Worm (Caenorhabditis elegans): ENCODE measurements around the gene Y25C1A.14.

Gene Y25C1A.14

DNA sequence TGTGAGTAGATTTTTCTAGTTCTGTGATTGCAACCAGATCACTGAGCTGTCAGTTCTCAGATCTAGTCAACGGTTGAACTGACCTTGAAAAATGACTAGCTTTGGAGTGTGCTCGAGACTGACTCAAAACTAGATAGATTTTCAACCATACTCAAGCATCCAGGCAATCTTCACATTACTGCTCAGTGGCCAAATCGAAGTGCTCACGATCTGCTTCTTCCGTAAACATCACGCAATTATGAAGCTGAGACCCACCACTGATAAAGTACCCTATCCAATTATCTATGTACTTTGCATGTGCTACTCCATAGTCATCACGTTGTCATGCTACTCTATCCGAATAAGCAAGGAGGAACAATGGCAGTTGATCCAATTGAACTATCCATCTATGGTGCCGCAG, 45.4 kb downstream of the Y25C1A.14 start:
- TF ChIP-seq nhr-23 (tag; optimal IDR thresholded peaks at IDR 0.05) (no peak), elt-3 (tag; optimal IDR thresholded peaks at IDR 0.05) (no peak), alr-1 (tag; optimal IDR thresholded peaks at IDR 0.05) (no peak), ztf-4 (tag; optimal IDR thresholded peaks at IDR 0.05) (no peak), ama-1 (optimal IDR thresholded peaks at IDR 0.05) (no peak), unc-55 (GFP tag; optimal IDR thresholded peaks at IDR 0.05) (no peak), nhr-25 (tag; optimal IDR thresholded peaks at IDR 0.05) (no peak), ZK546.5 (tag; optimal IDR thresholded peaks at IDR 0.05) (no peak), fos-1 (tag; optimal IDR thresholded peaks at IDR 0.05) (no peak), aly-2 (tag; optimal IDR thresholded peaks at IDR 0.05) (no peak), lin-11 (tag; optimal IDR thresholded peaks at IDR 0.05) (no peak), ztf-11 (tag; optimal IDR thresholded peaks at IDR 0.05) (no peak), skn-1 (tag; optimal IDR thresholded peaks at IDR 0.05) (no peak), nhr-129 (tag; optimal IDR thresholded peaks at IDR 0.05) (no peak), lin-39 (tag; optimal IDR thresholded peaks at IDR 0.05) (no peak), nhr-6 (tag; optimal IDR thresholded peaks at IDR 0.05) (no peak), nhr-11 (tag; optimal IDR thresholded peaks at IDR 0.05) (no peak), unc-62 (GFP tag; optimal IDR thresholded peaks at IDR 0.05) (no peak), ceh-16 (tag; optimal IDR thresholded peaks at IDR 0.05) (no peak), nhr-77 (tag; optimal IDR thresholded peaks at IDR 0.05) (no peak)

DNA sequence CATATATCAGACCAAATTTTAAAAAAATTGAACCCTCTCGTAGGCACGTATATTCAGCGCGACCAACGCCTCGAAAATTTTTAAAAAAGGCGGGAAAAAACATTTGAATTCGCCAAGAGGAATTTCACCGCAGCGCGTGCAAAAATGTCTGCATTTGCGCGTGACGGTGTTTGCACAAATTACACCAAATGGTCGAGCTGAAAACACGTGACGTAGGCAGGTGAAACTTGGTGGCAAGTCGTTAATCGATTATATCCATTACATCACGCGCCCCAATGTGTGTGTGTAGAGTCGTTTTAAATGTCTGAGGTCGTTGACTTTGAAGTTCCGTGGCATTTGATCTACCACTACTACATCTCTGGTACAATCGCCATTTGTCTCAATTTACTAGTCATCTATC, 46.1 kb downstream of the Y25C1A.14 start, which contains the start of gene sri-31:
Gene sri-31 (plus strand): TSS at position 301 of the 400 bp plus-strand sequence.
- TF ChIP-seq unc-62 (GFP tag; optimal IDR thresholded peaks at IDR 0.05), result no peak
- no peak for TF ChIP-seq lin-11 (tag; optimal IDR thresholded peaks at IDR 0.05)
- no peak for TF ChIP-seq dmd-4 (tag; optimal IDR thresholded peaks at IDR 0.05)
- TF ChIP-seq R02D3.7 (tag; optimal IDR thresholded peaks at IDR 0.05), result no peak
- no peak for TF ChIP-seq ceh-82 (tag; optimal IDR thresholded peaks at IDR 0.05)
- no peak for TF ChIP-seq ztf-1 (GFP tag; conservative IDR thresholded peaks at IDR 0.05)
- TF ChIP-seq zag-1 (tag; optimal IDR thresholded peaks at IDR 0.05), result no peak
- TF ChIP-seq gmeb-1 (tag; optimal IDR thresholded peaks at IDR 0.05), result no peak
- no peak for TF ChIP-seq nhr-23 (tag; optimal IDR thresholded peaks at IDR 0.05)
- no peak for TF ChIP-seq aly-2 (tag; optimal IDR thresholded peaks at IDR 0.05)
- no peak for TF ChIP-seq nhr-10 (tag; optimal IDR thresholded peaks at IDR 0.05)
- no peak for TF ChIP-seq peb-1 (tag; optimal IDR thresholded peaks at IDR 0.05)

DNA sequence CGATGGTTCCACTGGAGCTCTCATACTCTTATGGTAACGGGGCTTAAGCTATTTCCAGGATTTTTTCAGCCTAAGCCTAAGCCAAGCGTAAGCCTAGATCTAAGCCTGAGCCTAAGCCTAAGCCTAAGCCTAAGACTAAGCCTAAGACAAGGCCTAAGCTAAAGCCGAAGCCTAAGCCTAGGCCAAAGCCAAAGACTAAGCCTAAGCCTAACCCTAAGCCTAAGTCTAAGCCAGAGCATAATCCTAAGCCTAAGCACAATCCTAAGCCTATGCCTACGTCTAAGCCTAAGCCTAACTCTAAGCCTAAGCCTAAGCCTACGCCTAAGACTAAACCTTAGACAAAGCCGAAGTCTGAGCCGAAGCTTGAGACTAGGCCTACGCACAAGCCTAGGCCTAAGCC, 47.8 kb downstream of the Y25C1A.14 start:
- TF ChIP-seq nhr-11 (tag; optimal IDR thresholded peaks at IDR 0.05) (no peak), mab-5 (tag; optimal IDR thresholded peaks at IDR 0.05) (no peak), mdl-1 (tag; optimal IDR thresholded peaks at IDR 0.05) (no peak), ztf-1 (GFP tag; conservative IDR thresholded peaks at IDR 0.05) (no peak), crh-2 (tag; optimal IDR thresholded peaks at IDR 0.05) (no peak)

DNA sequence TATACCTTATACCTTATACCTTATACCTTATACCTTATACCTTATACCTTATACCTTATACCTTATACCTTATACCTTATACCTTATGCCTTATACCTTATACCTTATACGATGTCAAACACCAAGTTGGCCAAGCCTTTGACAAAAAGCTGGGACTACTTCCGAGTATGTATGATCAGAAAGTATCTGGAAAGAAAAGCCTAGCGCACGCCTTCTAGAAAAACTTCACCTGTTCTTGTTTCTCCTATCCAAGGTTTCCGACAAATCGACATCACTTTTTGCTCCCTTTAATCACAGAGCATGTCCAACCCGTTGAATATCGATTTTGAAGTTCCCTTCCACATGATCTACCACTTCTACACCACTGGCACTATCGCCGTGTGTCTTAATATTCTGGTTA, 48.4 kb downstream of the Y25C1A.14 start, which contains the start of gene sri-28:
Gene sri-28 (plus strand): TSS at position 301 of the 400 bp plus-strand sequence.
- TF ChIP-seq zag-1 (tag; optimal IDR thresholded peaks at IDR 0.05) (no peak), ztf-4 (tag; optimal IDR thresholded peaks at IDR 0.05) (no peak), unc-55 (GFP tag; optimal IDR thresholded peaks at IDR 0.05) (no peak), sma-9 (GFP tag; optimal IDR thresholded peaks at IDR 0.05) (no peak), sma-9 (tag; optimal IDR thresholded peaks at IDR 0.05) (no peak)
